Worm (Caenorhabditis elegans) whole organism, L3 larva: ENCODE results near the gene amt-2.

Experiments used
- ZK546.5 ChIP-seq: sonication (generic microtip); optimal IDR thresholded peaks from 2 replicates; lab custom pipeline; 2017; ENCODE audit warnings: missing biosample characterization, missing genetic modification characterization
- ama-1 ChIP-seq: fragments of 150-350 bp; optimal IDR thresholded peaks from 2 replicates; lab custom pipeline; 2018
- ceh-82 ChIP-seq: fragments of 150-350 bp; optimal IDR thresholded peaks from 2 replicates; lab custom pipeline; 2014; ENCODE audit warnings: missing biosample characterization, missing genetic modification characterization
- ceh-9 ChIP-seq: sonication (generic microtip); optimal IDR thresholded peaks from 2 replicates; lab custom pipeline; 2018; ENCODE audit warnings: missing biosample characterization, missing genetic modification characterization
- egl-27 ChIP-seq: sonication (generic microtip); optimal IDR thresholded peaks from 4 replicates; lab custom pipeline; 2017; ENCODE audit warnings: missing biosample characterization, missing genetic modification reagents, missing genetic modification characterization
- egl-5 ChIP-seq: fragments of 150-350 bp; optimal IDR thresholded peaks from 2 replicates; lab custom pipeline; 2017; ENCODE audit warnings: missing biosample characterization, missing genetic modification reagents, missing genetic modification characterization, inconsistent platforms
- elt-1 ChIP-seq: fragments of 150-350 bp; optimal IDR thresholded peaks from 2 replicates; lab custom pipeline; 2014; ENCODE audit warnings: missing biosample characterization, missing genetic modification characterization
- elt-2 ChIP-seq: sonication (generic microtip); optimal IDR thresholded peaks from 2 replicates; lab custom pipeline; 2016; ENCODE audit warnings: missing genetic modification reagents, mild to moderate bottlenecking, missing genetic modification characterization, missing compliant biosample characterization
- elt-3 ChIP-seq, 3 experiments: fragments of 150-350 bp in 1 of 3; sonication (generic microtip) in 2 of 3; optimal IDR thresholded peaks; 2 replicates in 2 of 3; 4 replicates in 1 of 3; lab custom pipeline; 2014 to 2017; ENCODE audit warnings: missing biosample characterization in 3 of 3, missing genetic modification characterization in 3 of 3
- fkh-10 ChIP-seq: sonication (generic microtip); optimal IDR thresholded peaks from 2 replicates; lab custom pipeline; 2017; ENCODE audit warnings: missing biosample characterization, missing genetic modification reagents, missing genetic modification characterization
- hmg-11 ChIP-seq: sonication (generic microtip); optimal IDR thresholded peaks from 2 replicates; lab custom pipeline; 2016; ENCODE audit warnings: missing genetic modification characterization, missing compliant biosample characterization
- jun-1 ChIP-seq: fragments of 150-350 bp; optimal IDR thresholded peaks from 2 replicates; lab custom pipeline; 2014; ENCODE audit warnings: missing biosample characterization, missing genetic modification reagents, missing genetic modification characterization
- lin-39 ChIP-seq: fragments of 150-350 bp; optimal IDR thresholded peaks from 2 replicates; lab custom pipeline; 2018; ENCODE audit warnings: missing biosample characterization, missing genetic modification reagents, missing genetic modification characterization
- lsy-12 ChIP-seq: sonication (generic microtip); optimal IDR thresholded peaks from 2 replicates; lab custom pipeline; 2016; ENCODE audit warnings: mild to moderate bottlenecking, missing genetic modification characterization, missing compliant biosample characterization
- nfya-1 ChIP-seq: sonication (generic microtip); optimal IDR thresholded peaks from 2 replicates; lab custom pipeline; 2017; ENCODE audit warnings: missing genetic modification characterization, mild to moderate bottlenecking, missing compliant biosample characterization, antibody characterized with exemption, moderate library complexity; ENCODE audit not compliant: insufficient read depth
- nhr-11 ChIP-seq: fragments of 150-350 bp; optimal IDR thresholded peaks from 2 replicates; lab custom pipeline; 2014; ENCODE audit warnings: missing biosample characterization, missing genetic modification characterization
- nhr-12 ChIP-seq: fragments of 150-350 bp; optimal IDR thresholded peaks from 2 replicates; lab custom pipeline; 2014; ENCODE audit warnings: missing biosample characterization, missing genetic modification characterization
- nhr-237 ChIP-seq: fragments of 150-350 bp; optimal IDR thresholded peaks from 2 replicates; lab custom pipeline; 2014; ENCODE audit warnings: missing biosample characterization, missing genetic modification characterization
- nhr-25 ChIP-seq: sonication (generic microtip); optimal IDR thresholded peaks from 2 replicates; lab custom pipeline; 2017; ENCODE audit warnings: missing biosample characterization, missing genetic modification characterization
- nhr-67 ChIP-seq: fragments of 150-350 bp; optimal IDR thresholded peaks from 2 replicates; lab custom pipeline; 2014; ENCODE audit warnings: missing biosample characterization, missing genetic modification characterization
- nhr-76 ChIP-seq: fragments of 150-350 bp; sonication (generic microtip); optimal IDR thresholded peaks from 5 replicates; lab custom pipeline; 2014; ENCODE audit warnings: missing biosample characterization, missing genetic modification characterization
- pha-4 ChIP-seq: fragments of 150-350 bp; optimal IDR thresholded peaks from 2 replicates; lab custom pipeline; 2014; ENCODE audit warnings: missing biosample characterization, missing genetic modification reagents, missing genetic modification characterization
- pqm-1 ChIP-seq: fragments of 150-350 bp; optimal IDR thresholded peaks from 2 replicates; lab custom pipeline; 2017; ENCODE audit warnings: missing biosample characterization, missing genetic modification characterization, inconsistent platforms
- skn-1 ChIP-seq: fragments of 150-350 bp; optimal IDR thresholded peaks from 2 replicates; lab custom pipeline; 2014; ENCODE audit warnings: missing biosample characterization, missing genetic modification characterization
- snpc-4 ChIP-seq: fragments of 150-350 bp; optimal IDR thresholded peaks from 2 replicates; lab custom pipeline; 2014; ENCODE audit warnings: missing biosample characterization, missing genetic modification characterization
- tbx-2 ChIP-seq: sonication (generic microtip); optimal IDR thresholded peaks from 2 replicates; lab custom pipeline; 2016; ENCODE audit warnings: mild to moderate bottlenecking, missing genetic modification characterization, missing compliant biosample characterization
- unc-62 ChIP-seq: fragments of 150-350 bp; sonication (generic microtip); optimal IDR thresholded peaks from 4 replicates; lab custom pipeline; 2014; ENCODE audit warnings: missing biosample characterization, missing genetic modification reagents, missing genetic modification characterization
- zag-1 ChIP-seq: fragments of 150-350 bp; optimal IDR thresholded peaks from 2 replicates; lab custom pipeline; 2014; ENCODE audit warnings: missing biosample characterization, missing genetic modification characterization
- ztf-11 ChIP-seq: fragments of 150-350 bp; optimal IDR thresholded peaks from 2 replicates; lab custom pipeline; 2014; ENCODE audit warnings: missing biosample characterization, missing genetic modification characterization

Gene amt-2

DNA sequence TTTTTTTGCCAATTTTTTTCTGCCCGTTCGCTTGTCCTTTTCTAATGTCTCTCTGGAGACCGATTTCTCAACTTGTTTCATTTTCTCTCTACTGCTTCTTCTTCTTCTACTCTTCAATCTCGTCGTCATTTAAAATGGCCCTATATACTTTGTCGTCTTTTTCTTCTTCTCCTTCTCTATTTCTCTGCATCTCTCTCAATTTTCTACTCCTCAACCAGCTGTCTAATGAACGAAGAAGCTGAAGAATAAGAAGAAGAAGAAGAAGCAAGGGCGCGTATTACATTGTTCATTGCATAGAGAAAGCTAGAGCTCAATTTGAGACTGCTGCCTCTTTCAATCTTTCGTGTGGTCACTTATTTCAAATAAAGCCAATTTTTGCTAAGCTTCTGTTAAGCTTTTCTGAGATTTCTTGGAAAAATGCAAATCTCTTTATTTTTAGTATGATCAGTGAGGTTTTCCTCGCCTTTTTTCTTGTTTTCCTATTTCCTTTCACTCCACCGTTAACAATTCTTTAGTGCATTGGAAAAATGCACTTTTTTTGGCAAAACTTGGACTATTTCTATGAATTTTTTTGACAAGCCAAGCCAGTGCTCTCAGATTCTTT, 26.3 kb upstream of the amt-2 start:
- TF ChIP-seq nfya-1 (tag; lab: Kevin White, UChicago) (peak; percentile 38), egl-5 (tag; lab: Kevin White, UChicago) (peak; percentile 29), ztf-11 (tag; lab: Kevin White, UChicago) (no peak), lin-39 (peak; percentile 44), ceh-9 (tag; lab: Kevin White, UChicago) (no peak)
- TF ChIP-seq, all 47 proteins: peak for 3

DNA sequence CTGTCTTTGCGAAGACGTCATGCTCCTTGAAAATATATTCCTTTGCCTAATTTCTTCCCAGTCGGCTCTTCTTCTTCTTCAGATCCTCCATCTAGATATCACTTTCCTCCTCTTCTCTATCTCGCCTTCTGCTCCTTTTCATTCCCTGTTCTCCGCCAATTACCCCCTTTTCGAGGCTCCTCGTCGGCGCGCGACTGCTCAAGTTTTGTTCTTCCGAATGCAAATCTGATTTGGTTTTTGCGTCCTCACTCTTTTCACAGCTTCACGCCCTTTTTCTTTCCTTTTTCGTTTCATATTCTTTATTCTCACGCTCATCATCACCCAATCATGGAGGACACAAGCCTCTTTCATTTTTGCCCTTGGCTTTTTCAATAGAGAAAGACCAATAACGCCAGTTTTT, 25.4 kb upstream of the amt-2 start:
- TF ChIP-seq ZK546.5 (no peak), hmg-11 (tag; lab: Kevin White, UChicago) (peak; percentile 39), fkh-10 (GFP tag; lab: Kevin White, UChicago) (peak; percentile 70)

- TF ChIP-seq nhr-25 (tag; lab: Kevin White, UChicago) (no peak), pha-4 (tag; lab: Kevin White, UChicago) (no peak)
Observed at ce11 chrIV:13021006-13021405, 21.2 kb upstream of the amt-2 start.

ce11 chrIV:13022892-13023291, 19.3 kb upstream of the amt-2 start:
- TF ChIP-seq ceh-82 (tag; lab: Kevin White, UChicago) (no peak), nhr-12 (tag; lab: Kevin White, UChicago) (no peak), pha-4 (tag; lab: Kevin White, UChicago) (no peak), ama-1 (lab: Kevin White, UChicago) (no peak), lsy-12 (no peak), pqm-1 (tag; lab: Kevin White, UChicago) (no peak), ZK546.5 (no peak), ztf-11 (tag; lab: Kevin White, UChicago) (no peak), nhr-67 (no peak), nhr-237 (tag; lab: Kevin White, UChicago) (no peak), elt-3 (tag; optimal IDR thresholded peaks at IDR 0.05; lab: Kevin White, UChicago) (no peak), nfya-1 (tag; lab: Kevin White, UChicago) (no peak), elt-2 (tag; lab: Kevin White, UChicago) (no peak), unc-62 (no peak), tbx-2 (tag; lab: Kevin White, UChicago) (no peak)

- TF ChIP-seq snpc-4 (tag; lab: Kevin White, UChicago) = peak; percentile 31
- peak; percentile 1 for TF ChIP-seq elt-1 (tag; lab: Kevin White, UChicago)
- TF ChIP-seq nhr-76 (tag; lab: Kevin White, UChicago) = no peak
- TF ChIP-seq zag-1 (tag; lab: Kevin White, UChicago) = no peak
- TF ChIP-seq nfya-1 (tag; lab: Kevin White, UChicago) = peak; percentile 59
- TF ChIP-seq egl-27 (tag; lab: Kevin White, UChicago) = no peak
- TF ChIP-seq hmg-11 (tag; lab: Kevin White, UChicago) = peak; percentile 55
- no peak for TF ChIP-seq jun-1 (tag; lab: Kevin White, UChicago)
- TF ChIP-seq elt-3 (tag; optimal IDR thresholded peaks at IDR 0.05; lab: Kevin White, UChicago) = no peak
- TF ChIP-seq nhr-11 (tag; lab: Kevin White, UChicago) = no peak
- no peak for TF ChIP-seq nhr-12 (tag; lab: Kevin White, UChicago)
- no peak for TF ChIP-seq ZK546.5
- TF ChIP-seq tbx-2 (tag; lab: Kevin White, UChicago) = no peak
- TF ChIP-seq unc-62 = no peak
- peak; percentile 32 for TF ChIP-seq ceh-9 (tag; lab: Kevin White, UChicago)
- peak; percentile 9 for TF ChIP-seq skn-1 (tag; lab: Kevin White, UChicago)
- TF ChIP-seq nhr-67 = no peak
- no peak for TF ChIP-seq nhr-25 (tag; lab: Kevin White, UChicago)
Observed at ce11 chrIV:13025853-13026343, 16.3 kb upstream of the amt-2 start.

DNA sequence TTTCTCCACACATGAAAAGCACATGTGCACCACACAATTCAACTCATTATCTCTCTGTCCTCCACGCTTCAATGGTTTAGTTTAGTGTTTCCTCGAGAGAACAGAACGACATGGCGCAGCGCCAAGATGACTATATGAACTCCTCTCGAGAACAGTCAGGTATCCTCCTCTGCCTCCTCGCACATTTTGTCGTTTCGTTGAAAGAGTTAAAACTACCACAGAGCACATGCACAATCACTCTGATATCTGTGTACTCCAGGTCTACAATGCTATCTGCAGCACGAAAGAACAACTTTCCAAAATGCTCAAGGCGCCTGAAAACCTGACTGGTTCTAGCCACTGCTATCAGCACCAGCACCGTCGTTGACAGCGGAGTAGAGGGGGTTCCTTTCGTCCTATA, 15.4 kb upstream of the amt-2 start:
- TF ChIP-seq elt-2 (tag; lab: Kevin White, UChicago) (peak; percentile 92), pha-4 (tag; lab: Kevin White, UChicago) (no peak), pqm-1 (tag; lab: Kevin White, UChicago) (peak; percentile 76), nfya-1 (tag; lab: Kevin White, UChicago) (no peak), jun-1 (tag; lab: Kevin White, UChicago) (peak; percentile 36)
